Worm (Caenorhabditis elegans): ENCODE data around the gene snt-3.

- TF ChIP-seq ceh-9 (tag; optimal IDR thresholded peaks at IDR 0.05) (no peak), hmg-11 (tag; optimal IDR thresholded peaks at IDR 0.05) (no peak), nfya-1 (tag; optimal IDR thresholded peaks at IDR 0.05; ENCODE audit: insufficient read depth) (no peak), nhr-25 (tag; optimal IDR thresholded peaks at IDR 0.05) (no peak), nhr-11 (tag; optimal IDR thresholded peaks at IDR 0.05) (no peak), snpc-4 (tag; optimal IDR thresholded peaks at IDR 0.05) (no peak), zag-1 (tag; optimal IDR thresholded peaks at IDR 0.05) (no peak), ceh-82 (tag; optimal IDR thresholded peaks at IDR 0.05) (no peak), pha-4 (tag; optimal IDR thresholded peaks at IDR 0.05) (no peak)
These were observed 56.0 kb downstream of the snt-3 start, which contains the start of gene F16B3.2 for ce11 chrV:1314819-1315218.
